Worm (Caenorhabditis elegans) whole organism, L4/young adult: ENCODE data around the gene flp-23.

ENCODE experiments used
- W03F9.2 ChIP-seq: fragments of 150-350 bp; optimal IDR thresholded peaks from 2 replicates; lab custom pipeline; 2014; ENCODE audit warnings: missing biosample characterization, missing genetic modification characterization
- dao-5 ChIP-seq: sonication (generic microtip); optimal IDR thresholded peaks from 2 replicates; lab custom pipeline; 2016; ENCODE audit warnings: missing genotype, missing genetic modification characterization, moderate library complexity, missing compliant biosample characterization
- him-1 ChIP-seq: sonication (generic microtip); optimal IDR thresholded peaks from 2 replicates; lab custom pipeline; 2016; ENCODE audit warnings: missing genotype, missing genetic modification reagents, missing genetic modification characterization, missing compliant biosample characterization

The flp-23 gene

ce11 chrIII:8656055-8656454, 5.5 kb downstream of the flp-23 start:
- TF ChIP-seq him-1 (tag; lab: Kevin White, UChicago) (no peak), W03F9.2 (tag; lab: Kevin White, UChicago) (no peak), dao-5 (no peak)

ce11 chrIII:8656957-8657356, 6.4 kb downstream of the flp-23 start:
- TF ChIP-seq him-1 (tag; lab: Kevin White, UChicago), result no peak

- TF ChIP-seq W03F9.2 (tag; lab: Kevin White, UChicago) (no peak), dao-5 (no peak), him-1 (tag; lab: Kevin White, UChicago) (no peak)
Measured at ce11 chrIII:8657676-8658366, 7.3 kb downstream of the flp-23 start.

ce11 chrIII:8658367-8658761, 7.8 kb downstream of the flp-23 start:
- TF ChIP-seq dao-5 (no peak), him-1 (tag; lab: Kevin White, UChicago) (peak; percentile 76), W03F9.2 (tag; lab: Kevin White, UChicago) (peak; percentile 91)

- TF ChIP-seq him-1 (tag; lab: Kevin White, UChicago) (no peak), dao-5 (no peak), W03F9.2 (tag; lab: Kevin White, UChicago) (no peak)
Measured at ce11 chrIII:8663143-8663542, 12.6 kb downstream of the flp-23 start.

ce11 chrIII:8664897-8665388, 14.4 kb downstream of the flp-23 start, which contains the start of gene F22B7.1:
F22B7.1 (plus strand) TSS chrIII:8665338.
- no peak for TF ChIP-seq him-1 (tag; lab: Kevin White, UChicago)
- TF ChIP-seq dao-5, result no peak
- TF ChIP-seq W03F9.2 (tag; lab: Kevin White, UChicago), result no peak

ce11 chrIII:8667382-8667781, 16.8 kb downstream of the flp-23 start, which contains the start of gene dpy-19:
dpy-19 (minus strand) TSS chrIII:8667482.
- TF ChIP-seq him-1 (tag; lab: Kevin White, UChicago), result no peak

- TF ChIP-seq dao-5 (no peak), him-1 (tag; lab: Kevin White, UChicago) (no peak), W03F9.2 (tag; lab: Kevin White, UChicago) (no peak)
Measured at ce11 chrIII:8668717-8669116, 18.1 kb downstream of the flp-23 start.

ce11 chrIII:8674980-8675485, 24.5 kb downstream of the flp-23 start, which contains the start of gene pgl-2:
pgl-2 (minus strand) TSS chrIII:8675435.
- TF ChIP-seq dao-5, result no peak

ce11 chrIII:8678371-8678770, 27.8 kb downstream of the flp-23 start:
- TF ChIP-seq him-1 (tag; lab: Kevin White, UChicago) (peak; percentile 75), W03F9.2 (tag; lab: Kevin White, UChicago) (peak; percentile 18), dao-5 (peak; percentile 61)

- TF ChIP-seq W03F9.2 (tag; lab: Kevin White, UChicago) (peak; percentile 52), dao-5 (no peak)
Measured at ce11 chrIII:8683679-8684263, 33.2 kb downstream of the flp-23 start, which contains the start of gene fli-1. fli-1 (minus strand) TSS chrIII:8683736.

ce11 chrIII:8684421-8684820, 33.9 kb downstream of the flp-23 start, which contains the start of gene anmt-1:
anmt-1 (plus strand) TSS chrIII:8684808.
- TF ChIP-seq him-1 (tag; lab: Kevin White, UChicago), result no peak
- no peak for TF ChIP-seq W03F9.2 (tag; lab: Kevin White, UChicago)
- no peak for TF ChIP-seq dao-5

ce11 chrIII:8685590-8686240, 35.1 kb downstream of the flp-23 start:
- TF ChIP-seq W03F9.2 (tag; lab: Kevin White, UChicago) (no peak), dao-5 (no peak), him-1 (tag; lab: Kevin White, UChicago) (no peak)

ce11 chrIII:8688438-8688946, 37.9 kb downstream of the flp-23 start, which contains the start of gene hadb-1:
hadb-1 (minus strand) TSS chrIII:8688488.
- TF ChIP-seq dao-5, result no peak
- TF ChIP-seq him-1 (tag; lab: Kevin White, UChicago), result no peak
- TF ChIP-seq W03F9.2 (tag; lab: Kevin White, UChicago), result no peak
